Fruit fly (Drosophila melanogaster): ENCODE data around the gene Gel.

The Gel gene

dm6 chr3R:4214038-4214437 lies 21.0 kb upstream of the Gel start (continued):
- peak; percentile 87 for TF ChIP-seq Sox15 (GFP tag; optimal IDR thresholded peaks at IDR 0.05)
- peak; percentile 73 for TF ChIP-seq CG6276 (GFP tag; optimal IDR thresholded peaks at IDR 0.05)
- peak; percentile 88 for TF ChIP-seq net (GFP tag; optimal IDR thresholded peaks at IDR 0.05)
- peak; percentile 90 for TF ChIP-seq CG15336 (GFP tag; IDR thresholded peaks at IDR 0.05)
- peak; percentile 88 for TF ChIP-seq CG6792 (GFP tag; optimal IDR thresholded peaks at IDR 0.05)
- peak; percentile 97 for TF ChIP-seq CG6163 (GFP tag; IDR thresholded peaks at IDR 0.05)
- TF ChIP-seq Eip93F (GFP tag; optimal IDR thresholded peaks at IDR 0.05): peak; percentile 30
- peak; percentile 94 for TF ChIP-seq svp (GFP tag)
- TF ChIP-seq Met (GFP tag; optimal IDR thresholded peaks at IDR 0.05): peak; percentile 77
- peak; percentile 89 for TF ChIP-seq CG11294 (GFP tag; IDR thresholded peaks at IDR 0.05)
- peak; percentile 77 for TF ChIP-seq CG8632 (GFP tag; optimal IDR thresholded peaks at IDR 0.05)

dm6 chr3R:4214601-4215000 lies 20.4 kb upstream of the Gel start:
- TF ChIP-seq Eip78C (GFP tag): peak; percentile 10
- TF ChIP-seq Blimp-1 (GFP tag; optimal IDR thresholded peaks at IDR 0.05): peak; percentile 59
- TF ChIP-seq CG11294 (GFP tag; IDR thresholded peaks at IDR 0.05): no peak

- TF ChIP-seq CG8632 (GFP tag; optimal IDR thresholded peaks at IDR 0.05) (peak; percentile 69), salr (GFP tag; optimal IDR thresholded peaks at IDR 0.05) (peak in 1 of 2 experiments; percentile 10), CG10669 (GFP tag; optimal IDR thresholded peaks at IDR 0.05) (peak; percentile 46), Blimp-1 (GFP tag; optimal IDR thresholded peaks at IDR 0.05) (no peak), net (GFP tag; optimal IDR thresholded peaks at IDR 0.05) (peak; percentile 73), Ets21C (GFP tag; optimal IDR thresholded peaks at IDR 0.05) (peak; percentile 56), CG4318 (GFP tag; optimal IDR thresholded peaks at IDR 0.05) (peak; percentile 64), Hr38 (GFP tag; optimal IDR thresholded peaks at IDR 0.05) (peak; percentile 18), acj6 (GFP tag; optimal IDR thresholded peaks at IDR 0.05) (peak; percentile 75), Smox (GFP tag; optimal IDR thresholded peaks at IDR 0.05) (no peak), spab (GFP tag; optimal IDR thresholded peaks at IDR 0.05) (peak; percentile 11), CG8319 (GFP tag; optimal IDR thresholded peaks at IDR 0.05) (peak; percentile 66), CG7368 (GFP tag; optimal IDR thresholded peaks at IDR 0.05) (peak; percentile 77), CG1621 (tag; optimal IDR thresholded peaks at IDR 0.05) (no peak), Met (GFP tag; optimal IDR thresholded peaks at IDR 0.05) (peak; percentile 61), CG31627 (GFP tag; optimal IDR thresholded peaks at IDR 0.05) (peak; percentile 67), CG32006 (GFP tag; optimal IDR thresholded peaks at IDR 0.05) (peak; percentile 68), esn (GFP tag; optimal IDR thresholded peaks at IDR 0.05) (peak; percentile 44), CG9139 (GFP tag; optimal IDR thresholded peaks at IDR 0.05) (no peak), CG3032 (tag; optimal IDR thresholded peaks at IDR 0.05) (peak; percentile 47), CG11762 (GFP tag; optimal IDR thresholded peaks at IDR 0.05; ENCODE audit: insufficient read depth) (peak; percentile 71), Hr39 (GFP tag; optimal IDR thresholded peaks at IDR 0.05) (peak; percentile 72), CG10631 (GFP tag; optimal IDR thresholded peaks at IDR 0.05) (peak; percentile 31), topi (GFP tag; optimal IDR thresholded peaks at IDR 0.05) (peak; percentile 68), CG6808 (GFP tag; optimal IDR thresholded peaks at IDR 0.05) (peak; percentile 43), CG3919 (GFP tag; optimal IDR thresholded peaks at IDR 0.05) (peak; percentile 70), CG6854 (GFP tag; optimal IDR thresholded peaks at IDR 0.05) (no peak), fd85E (GFP tag; optimal IDR thresholded peaks at IDR 0.05) (peak; percentile 13), CG6792 (GFP tag; optimal IDR thresholded peaks at IDR 0.05) (peak; percentile 46), CG16779 (tag; optimal IDR thresholded peaks at IDR 0.05) (no peak), cyc (GFP tag; optimal IDR thresholded peaks at IDR 0.05) (peak; percentile 56), Lpt (GFP tag; optimal IDR thresholded peaks at IDR 0.05) (peak; percentile 52), CG11902 (GFP tag; optimal IDR thresholded peaks at IDR 0.05) (peak; percentile 66), CG34406 (GFP tag; optimal IDR thresholded peaks at IDR 0.05) (no peak), lz (GFP tag; optimal IDR thresholded peaks at IDR 0.05) (peak; percentile 46), Sox102F (GFP tag; optimal IDR thresholded peaks at IDR 0.05) (no peak), vri (GFP tag; optimal IDR thresholded peaks at IDR 0.05) (peak; percentile 84), CG11294 (GFP tag; IDR thresholded peaks at IDR 0.05) (peak; percentile 55), fkh (GFP tag; optimal IDR thresholded peaks at IDR 0.05) (peak; percentile 72), CG6163 (GFP tag; IDR thresholded peaks at IDR 0.05) (peak; percentile 80), CG15336 (GFP tag; IDR thresholded peaks at IDR 0.05) (peak; percentile 79)
Observed at dm6 chr3R:4215264-4215993, 19.6 kb upstream of the Gel start, which contains the start of gene CG14636. Gene CG14636, minus strand, starts transcription at chr3R:4215314.

All from whole organism, prepupa.